Worm (Caenorhabditis elegans): ENCODE results near the gene F42H10.3.

Gene F42H10.3

DNA sequence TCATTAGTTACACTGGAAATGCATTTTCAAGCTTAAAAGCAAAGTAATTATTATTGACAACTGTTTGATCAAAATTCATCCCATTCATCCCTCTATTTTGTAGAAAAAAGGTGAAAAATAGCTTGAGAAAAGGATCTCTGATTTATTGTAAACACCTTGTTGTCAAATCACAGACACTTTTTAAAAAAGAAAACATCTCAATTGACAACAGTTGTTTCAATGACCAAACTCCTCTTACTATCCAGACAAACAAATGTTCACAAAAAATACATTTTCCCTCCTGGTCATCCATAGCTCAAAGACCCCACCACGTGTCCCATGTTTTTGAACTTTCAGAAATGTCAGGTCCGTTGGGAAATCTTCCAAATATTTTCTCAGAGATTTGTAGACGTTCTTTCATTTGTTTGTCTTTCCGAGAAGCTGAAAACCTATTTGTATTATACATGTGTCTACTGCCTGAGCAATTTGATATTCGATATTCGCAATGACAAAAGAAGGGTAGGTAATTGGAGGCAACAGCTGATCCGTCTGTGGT lies 50.8 kb downstream of the F42H10.3 start, which contains the start of gene trp-1:
Gene trp-1 (plus strand): TSS at position 485 of the 535 bp plus-strand sequence.
- no peak for TF ChIP-seq T22C8.4 (GFP tag; IDR thresholded peaks at IDR 0.05)
- no peak for TF ChIP-seq ztf-29 (GFP tag; IDR thresholded peaks at IDR 0.05)
- TF ChIP-seq ref-1 (GFP tag; conservative IDR thresholded peaks at IDR 0.05): no peak

- TF ChIP-seq flt-1 (GFP tag; IDR thresholded peaks at IDR 0.05) (no peak), cog-1 (tag; optimal IDR thresholded peaks at IDR 0.05) (no peak), ztf-23 (GFP tag; IDR thresholded peaks at IDR 0.05) (no peak), ref-1 (GFP tag; conservative IDR thresholded peaks at IDR 0.05) (no peak), med-1 (GFP tag; optimal IDR thresholded peaks at IDR 0.05; ENCODE audit: insufficient read depth) (no peak), ztf-29 (GFP tag; IDR thresholded peaks at IDR 0.05) (no peak), klf-2 (GFP tag; conservative IDR thresholded peaks at IDR 0.05) (no peak), tab-1 (GFP tag; IDR thresholded peaks at IDR 0.05) (no peak), T22C8.4 (GFP tag; IDR thresholded peaks at IDR 0.05) (no peak)
Measured at ce11 chrIII:8535445-8535844, 51.5 kb downstream of the F42H10.3 start.

All from whole organism, midembryonic.